Fruit fly (Drosophila melanogaster) whole organism, embryonic: ENCODE data around the gene CG14105.

ENCODE experiments used
- Aef1 ChIP-seq: fragments of 200-800 bp; sonication (Bioruptor generic); IDR thresholded peaks from 3 replicates; pipeline ENCODE4 v1.3.6; 2022; ENCODE audit warnings: missing biosample characterization, missing genetic modification characterization
- Awh ChIP-seq: fragments of 200-800 bp; sonication (Bioruptor generic); IDR thresholded peaks from 2 replicates; pipeline ENCODE4, ENCODE4 v1.3.6; 2022; ENCODE audit warnings: missing biosample characterization, missing genetic modification characterization
- B-H2 ChIP-seq: fragments of 200-800 bp; sonication (Bioruptor generic); optimal IDR thresholded peaks from 2 replicates; lab custom pipeline; 2018; ENCODE audit warnings: missing biosample characterization, mild to moderate bottlenecking, missing genetic modification characterization
- BEAF-32 ChIP-seq: fragments of 200-800 bp; sonication (Bioruptor generic); optimal IDR thresholded peaks from 3 replicates; lab custom pipeline; 2017; ENCODE audit warnings: missing biosample characterization, missing genetic modification characterization, mild to moderate bottlenecking, moderate library complexity, missing genetic modification reagents
- CG10462 ChIP-seq: fragments of 200-800 bp; sonication (Bioruptor generic); optimal IDR thresholded peaks from 2 replicates; lab custom pipeline; 2016; ENCODE audit warnings: missing biosample characterization, missing genetic modification characterization
- CG11085 ChIP-seq: fragments of 200-800 bp; sonication (Bioruptor generic); IDR thresholded peaks from 2 replicates; pipeline ENCODE4 v1.3.6; 2022; ENCODE audit warnings: missing biosample characterization, missing genetic modification characterization
- CG11456 ChIP-seq: fragments of 200-800 bp; sonication (Bioruptor generic); IDR thresholded peaks from 3 replicates; pipeline ENCODE4 v1.3.6; 2022; ENCODE audit warnings: missing biosample characterization, missing genetic modification characterization
- CG11504 ChIP-seq: fragments of 200-800 bp; sonication (Bioruptor generic); optimal IDR thresholded peaks from 3 replicates; lab custom pipeline; 2019; ENCODE audit warnings: missing biosample characterization, mild to moderate bottlenecking, missing genetic modification characterization, moderate library complexity
- CG11696 ChIP-seq: fragments of 200-800 bp; sonication (Bioruptor generic); IDR thresholded peaks from 2 replicates; pipeline ENCODE4 v1.3.6; 2022; ENCODE audit warnings: missing biosample characterization, missing genetic modification characterization
- CG12155 ChIP-seq: fragments of 200-800 bp; sonication (Bioruptor generic); optimal IDR thresholded peaks from 3 replicates; lab custom pipeline; 2016; ENCODE audit warnings: missing biosample characterization, missing genetic modification characterization
- CG13775 ChIP-seq: fragments of 200-800 bp; sonication (Bioruptor generic); optimal IDR thresholded peaks from 3 replicates; lab custom pipeline; 2017; ENCODE audit warnings: missing biosample characterization, mild to moderate bottlenecking, missing genetic modification characterization
- CG14050 ChIP-seq: fragments of 200-800 bp; sonication (Bioruptor generic); IDR thresholded peaks from 3 replicates; pipeline ENCODE4 v1.3.6; 2022; ENCODE audit warnings: missing biosample characterization, missing genetic modification characterization
- CG14667 ChIP-seq: fragments of 200-800 bp; sonication (Bioruptor generic); IDR thresholded peaks from 2 replicates; pipeline ENCODE4 v1.3.6; 2022; ENCODE audit warnings: missing biosample characterization, missing genetic modification characterization
- CG15073 ChIP-seq: fragments of 200-800 bp; sonication (Bioruptor generic); optimal IDR thresholded peaks from 2 replicates; lab custom pipeline; 2016; ENCODE audit warnings: missing biosample characterization, missing genetic modification characterization
- CG16815 ChIP-seq: fragments of 200-800 bp; sonication (Bioruptor generic); optimal IDR thresholded peaks from 3 replicates; lab custom pipeline; 2017; ENCODE audit warnings: missing biosample characterization, mild to moderate bottlenecking, missing genetic modification characterization
- CG17328 ChIP-seq: fragments of 200-800 bp; sonication (Bioruptor generic); IDR thresholded peaks from 2 replicates; pipeline ENCODE4 v1.3.6; 2022; ENCODE audit warnings: missing biosample characterization, missing genetic modification characterization
- CG17568 ChIP-seq: fragments of 200-800 bp; sonication (Bioruptor generic); optimal IDR thresholded peaks from 2 replicates; lab custom pipeline; 2018; ENCODE audit warnings: missing biosample characterization, mild to moderate bottlenecking, missing genetic modification characterization, moderate library complexity
- CG2202 ChIP-seq: fragments of 200-800 bp; sonication (Bioruptor generic); optimal IDR thresholded peaks from 2 replicates; lab custom pipeline; 2018; ENCODE audit warnings: missing biosample characterization, mild to moderate bottlenecking, missing genetic modification characterization
- CG3065 ChIP-seq: fragments of 200-800 bp; sonication (Bioruptor generic); optimal IDR thresholded peaks from 2 replicates; lab custom pipeline; 2016; ENCODE audit warnings: missing biosample characterization, missing genetic modification characterization
- CG7963 ChIP-seq: fragments of 200-800 bp; sonication (Bioruptor generic); IDR thresholded peaks from 3 replicates; pipeline ENCODE4 v1.3.6; 2022; ENCODE audit warnings: missing biosample characterization, missing genetic modification characterization; ENCODE audit not compliant: partially characterized antibody
- CG8290 ChIP-seq, 3 experiments: fragments of 200-800 bp; sonication (Bioruptor generic); optimal IDR thresholded peaks; 2 replicates each; lab custom pipeline; 2016 to 2019; ENCODE audit warnings: missing biosample characterization in 3 of 3, missing genetic modification characterization in 3 of 3, mild to moderate bottlenecking in 2 of 3, moderate library complexity in 1 of 3
- CrebB ChIP-seq: fragments of 200-800 bp; sonication (Bioruptor generic); optimal IDR thresholded peaks from 3 replicates; lab custom pipeline; 2018; ENCODE audit warnings: missing biosample characterization, mild to moderate bottlenecking, missing genetic modification characterization
- Dll ChIP-seq: fragments of 200-800 bp; sonication (Bioruptor generic); IDR thresholded peaks from 4 replicates; pipeline ENCODE4 v1.3.6; 2022; ENCODE audit warnings: missing biosample characterization, missing genetic modification characterization; ENCODE audit not compliant: partially characterized antibody
- Drgx ChIP-seq: fragments of 200-800 bp; sonication (Bioruptor generic); IDR thresholded peaks from 2 replicates; pipeline ENCODE4 v1.3.6; 2022; ENCODE audit warnings: missing biosample characterization, missing genetic modification characterization
- Eip74EF ChIP-seq, 2 experiments: fragments of 200-800 bp in 1 of 2; fragments of >200 bp in 1 of 2; sonication (Bioruptor generic) in 1 of 2; optimal IDR thresholded peaks; 2 replicates each; lab custom pipeline; 2017 to 2019; ENCODE audit warnings: missing biosample characterization in 2 of 2, missing genetic modification characterization in 2 of 2, mild to moderate bottlenecking in 1 of 2, moderate library complexity in 1 of 2
- Hand ChIP-seq: fragments of 200-800 bp; sonication (Bioruptor generic); optimal IDR thresholded peaks from 2 replicates; lab custom pipeline; 2017; ENCODE audit warnings: mild to moderate bottlenecking, missing biosample characterization, missing genetic modification reagents, missing genetic modification characterization
- Hmr ChIP-seq: fragments of 200-800 bp; sonication (Bioruptor generic); optimal IDR thresholded peaks from 3 replicates; lab custom pipeline; 2017; ENCODE audit warnings: mild to moderate bottlenecking, missing biosample characterization, missing genetic modification reagents, missing genetic modification characterization
- Lim3 ChIP-seq: fragments of 200-800 bp; sonication (Bioruptor generic); IDR thresholded peaks from 2 replicates; pipeline ENCODE4 v1.3.6; 2022; ENCODE audit warnings: missing biosample characterization, missing genetic modification characterization
- Med ChIP-seq: fragments of 200-800 bp; sonication (Bioruptor generic); peaks from one replicate; lab custom pipeline; 2016; ENCODE audit warnings: missing biosample characterization, missing genetic modification characterization, mild to moderate bottlenecking, inconsistent platforms, moderate library complexity
- NfI ChIP-seq: fragments of 200-800 bp; sonication (Bioruptor generic); optimal IDR thresholded peaks from 3 replicates; lab custom pipeline; 2018; ENCODE audit warnings: missing biosample characterization, mild to moderate bottlenecking, missing genetic modification characterization, moderate library complexity
- PHDP ChIP-seq: fragments of 200-800 bp; sonication (Bioruptor generic); optimal IDR thresholded peaks from 3 replicates; lab custom pipeline; 2018; ENCODE audit warnings: missing biosample characterization, mild to moderate bottlenecking, missing genetic modification characterization, moderate library complexity
- ase ChIP-seq: fragments of 200-800 bp; sonication (Bioruptor generic); IDR thresholded peaks from 3 replicates; pipeline ENCODE4 v1.3.6; 2022; ENCODE audit warnings: missing biosample characterization, missing genetic modification characterization
- cg ChIP-seq: fragments of 200-800 bp; sonication (Bioruptor generic); optimal IDR thresholded peaks from 3 replicates; lab custom pipeline; 2019; ENCODE audit warnings: missing biosample characterization, mild to moderate bottlenecking, missing genetic modification characterization, moderate library complexity
- chinmo ChIP-seq: fragments of 200-800 bp; sonication (Bioruptor generic); IDR thresholded peaks from 4 replicates; pipeline ENCODE4 v1.3.6; 2022; ENCODE audit warnings: missing biosample characterization, missing genetic modification characterization; ENCODE audit not compliant: partially characterized antibody
- crol ChIP-seq: fragments of 200-800 bp; sonication (Bioruptor generic); IDR thresholded peaks from 2 replicates; pipeline ENCODE4 v1.3.6; 2022; ENCODE audit warnings: missing biosample characterization, missing genetic modification characterization
- exex ChIP-seq: fragments of 200-800 bp; sonication (Bioruptor generic); optimal IDR thresholded peaks from 4 replicates; lab custom pipeline; 2018; ENCODE audit warnings: missing biosample characterization, mild to moderate bottlenecking, missing genetic modification characterization, moderate library complexity
- gce ChIP-seq: fragments of 200-800 bp; sonication (Bioruptor generic); IDR thresholded peaks from 3 replicates; pipeline ENCODE4 v1.3.6; 2022; ENCODE audit warnings: missing biosample characterization, missing genetic modification characterization
- grn ChIP-seq: fragments of 200-800 bp; sonication (Bioruptor generic); optimal IDR thresholded peaks from 3 replicates; lab custom pipeline; 2017; ENCODE audit warnings: missing biosample characterization, missing genetic modification characterization
- lab ChIP-seq: fragments of 200-800 bp; sonication (Bioruptor generic); optimal IDR thresholded peaks from 3 replicates; lab custom pipeline; 2017; ENCODE audit warnings: missing biosample characterization, missing genetic modification characterization, mild to moderate bottlenecking, moderate library complexity, missing genetic modification reagents
- sc ChIP-seq, 3 experiments: fragments of >200 bp in 2 of 3; fragments of 200-800 bp in 1 of 3; sonication (Bioruptor generic) in 1 of 3; optimal IDR thresholded peaks; 2 replicates in 2 of 3; 3 replicates in 1 of 3; lab custom pipeline; 2017; ENCODE audit warnings: mild to moderate bottlenecking in 1 of 3, missing biosample characterization in 1 of 3, missing genetic modification characterization in 1 of 3, missing genetic modification reagents in 1 of 3
- sd ChIP-seq: fragments of 200-800 bp; sonication (Bioruptor generic); optimal IDR thresholded peaks from 3 replicates; lab custom pipeline; 2018; ENCODE audit warnings: missing biosample characterization, mild to moderate bottlenecking, missing genetic modification characterization, moderate library complexity
- sens-2 ChIP-seq: fragments of 200-800 bp; sonication (Bioruptor generic); IDR thresholded peaks from 2 replicates; pipeline ENCODE4 v1.3.6; 2022; ENCODE audit warnings: missing biosample characterization, missing genetic modification characterization
- tx ChIP-seq: fragments of 200-800 bp; sonication (Bioruptor generic); optimal IDR thresholded peaks from 2 replicates; lab custom pipeline; 2016; ENCODE audit warnings: missing biosample characterization, missing genetic modification characterization
- zen2 ChIP-seq: fragments of 200-800 bp; sonication (Bioruptor generic); IDR thresholded peaks from 3 replicates; pipeline ENCODE4 v1.3.6; 2022; ENCODE audit warnings: missing biosample characterization, missing genetic modification characterization; ENCODE audit not compliant: partially characterized antibody
- zfh1 ChIP-seq: fragments of 200-800 bp; sonication (Bioruptor generic); IDR thresholded peaks from 3 replicates; pipeline ENCODE4 v1.3.6; 2022; ENCODE audit warnings: missing biosample characterization, missing genetic modification characterization

Gene CG14105

DNA sequence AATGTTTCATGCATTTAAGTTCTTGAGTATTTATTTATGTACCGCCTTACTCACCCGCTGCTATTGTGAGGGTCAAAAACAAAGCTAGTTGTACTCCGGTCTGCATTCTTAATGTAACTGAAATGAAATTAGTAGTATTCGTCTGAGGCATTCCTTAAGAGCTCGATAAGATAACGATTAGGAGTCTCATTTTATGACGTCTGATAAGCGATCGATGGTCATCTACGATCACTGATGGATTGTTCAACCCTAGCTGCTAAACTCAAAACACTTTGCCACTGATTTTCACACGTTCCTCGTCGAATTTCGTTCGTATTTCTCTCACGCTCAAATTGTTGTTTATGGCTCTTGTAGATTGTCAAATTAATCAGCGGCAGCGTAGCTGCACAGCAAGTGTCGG is 30.7 kb upstream of the CG14105 start, which contains the start of gene CG10116:
CG10116 (minus strand) TSS at position 106 of the 400 bp plus-strand sequence.
- TF ChIP-seq BEAF-32 (GFP tag; lab: Kevin White, UChicago), result no peak
- peak; percentile 70 for TF ChIP-seq grn (GFP tag; lab: Kevin White, UChicago)
- TF ChIP-seq sd (tag; lab: Kevin White, UChicago), result peak; percentile 87
- no peak for TF ChIP-seq CG11456 (GFP tag; lab: Robert Waterston, UW)
- TF ChIP-seq CG3065, result no peak
- peak; percentile 78 for TF ChIP-seq exex (tag; lab: Kevin White, UChicago)
- TF ChIP-seq sens-2 (GFP tag; lab: Robert Waterston, UW), result peak; percentile 43; the same call in 1 of the 2 replicates
- no peak for TF ChIP-seq CG10462
- 0 out of 4 replicates have a peak, but pooled peaks have one; percentile 38 for TF ChIP-seq chinmo (GFP tag; lab: Robert Waterston, UW)
- TF ChIP-seq Lim3 (GFP tag; lab: Robert Waterston, UW), result no peak

DNA sequence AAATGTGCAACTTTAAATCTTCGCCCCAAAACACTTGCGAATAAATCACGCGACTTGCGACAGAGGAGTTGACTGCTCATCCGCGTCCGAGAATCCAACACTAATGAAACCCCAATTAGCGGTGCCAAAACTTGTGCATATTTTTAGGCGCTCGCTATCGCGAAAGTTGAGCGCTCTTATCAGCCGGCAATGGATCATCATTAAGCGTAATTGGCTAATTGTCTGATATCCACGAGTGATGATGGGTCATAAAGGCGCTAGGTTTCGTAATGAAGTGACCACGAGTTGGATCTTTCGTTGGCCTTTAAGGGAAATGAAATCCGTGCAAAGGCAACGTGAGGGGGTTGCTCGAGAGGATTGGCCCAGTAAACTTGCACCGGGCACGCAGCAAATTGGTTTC is 28.3 kb upstream of the CG14105 start:
- TF ChIP-seq B-H2 (GFP tag; lab: Kevin White, UChicago), result peak; percentile 3
- TF ChIP-seq Lim3 (GFP tag; lab: Robert Waterston, UW), result no peak
- TF ChIP-seq lab (GFP tag; lab: Kevin White, UChicago), result peak; percentile 19
- TF ChIP-seq CG8290 (GFP tag; optimal IDR thresholded peaks at IDR 0.05; lab: Kevin White, UChicago), result no peak
- peak in 1 of 2 experiments; percentile 6 for TF ChIP-seq CG8290 (tag; optimal IDR thresholded peaks at IDR 0.05; lab: Kevin White, UChicago)
- TF ChIP-seq CG17328 (GFP tag; lab: Robert Waterston, UW), result no peak
- TF ChIP-seq cg, result no peak
- peak; percentile 81 for TF ChIP-seq exex (tag; lab: Kevin White, UChicago)
- TF ChIP-seq Eip74EF (GFP tag; optimal IDR thresholded peaks at IDR 0.05; lab: Kevin White, UChicago), result no peak

DNA sequence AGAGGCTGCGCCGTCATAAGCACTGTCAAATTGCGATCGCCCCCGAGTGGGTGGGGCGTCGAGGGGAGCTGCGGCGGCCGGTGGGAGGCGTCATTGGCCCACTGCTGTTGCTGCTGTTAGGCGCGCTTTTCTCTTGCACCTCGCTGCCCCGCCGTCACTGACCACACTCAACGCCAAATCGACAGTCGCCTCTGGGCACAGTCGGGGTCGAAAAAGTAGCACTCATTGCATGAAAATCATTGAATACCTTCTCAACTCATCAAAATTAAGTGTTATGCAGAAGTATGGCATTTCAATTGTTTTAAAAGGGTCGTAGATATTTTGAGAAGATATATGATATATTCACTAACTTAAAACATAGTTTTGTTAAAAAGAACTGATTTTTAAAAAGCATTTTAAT is 25.8 kb upstream of the CG14105 start:
- TF ChIP-seq CG14667 (no peak), Hmr (GFP tag; lab: Kevin White, UChicago) (no peak), tx (GFP tag; lab: Kevin White, UChicago) (no peak), zen2 (GFP tag; lab: Robert Waterston, UW) (0 out of 3 replicates have a peak, but pooled peaks have one; percentile 14), CG3065 (no peak), Hand (no peak), CG11504 (tag; lab: Kevin White, UChicago) (no peak), PHDP (no peak), zfh1 (0 out of 3 replicates have a peak, but pooled peaks have one; percentile 7), CG15073 (GFP tag; lab: Kevin White, UChicago) (peak; percentile 90), NfI (GFP tag; lab: Kevin White, UChicago) (no peak), CG14050 (GFP tag; lab: Robert Waterston, UW) (no peak), CG13775 (GFP tag; lab: Kevin White, UChicago) (no peak), Med (GFP tag; lab: Kevin White, UChicago) (peak; percentile 49), CG2202 (tag; lab: Kevin White, UChicago) (no peak), Awh (GFP tag; lab: Robert Waterston, UW) (no peak), CG7963 (GFP tag; lab: Robert Waterston, UW) (no peak), CG17568 (GFP tag; lab: Kevin White, UChicago) (no peak), Dll (no peak), Aef1 (GFP tag; lab: Robert Waterston, UW) (0 out of 3 replicates have a peak, but pooled peaks have one; percentile 9), crol (GFP tag; lab: Robert Waterston, UW) (peak; percentile 68; the same call in 1 of the 2 replicates), gce (GFP tag; lab: Robert Waterston, UW) (0 out of 3 replicates have a peak, but pooled peaks have one; percentile 34), CG11085 (no peak), sc (optimal IDR thresholded peaks at IDR 0.05; lab: Kevin White, UChicago) (no peak), sc (GFP tag; optimal IDR thresholded peaks at IDR 0.05; lab: Kevin White, UChicago) (no peak), CG11696 (GFP tag; lab: Robert Waterston, UW) (peak; percentile 52; the same call in 1 of the 2 replicates), CrebB (no peak), CG12155 (GFP tag; lab: Kevin White, UChicago) (no peak), ase (0 out of 3 replicates have a peak, but pooled peaks have one; percentile 5), Drgx (no peak; the same call in 1 of the 2 replicates), CG16815 (GFP tag; lab: Kevin White, UChicago) (no peak)
